Fruit fly (Drosophila melanogaster): Measurements from ENCODE around the gene RpS3A.

The RpS3A gene

DNA sequence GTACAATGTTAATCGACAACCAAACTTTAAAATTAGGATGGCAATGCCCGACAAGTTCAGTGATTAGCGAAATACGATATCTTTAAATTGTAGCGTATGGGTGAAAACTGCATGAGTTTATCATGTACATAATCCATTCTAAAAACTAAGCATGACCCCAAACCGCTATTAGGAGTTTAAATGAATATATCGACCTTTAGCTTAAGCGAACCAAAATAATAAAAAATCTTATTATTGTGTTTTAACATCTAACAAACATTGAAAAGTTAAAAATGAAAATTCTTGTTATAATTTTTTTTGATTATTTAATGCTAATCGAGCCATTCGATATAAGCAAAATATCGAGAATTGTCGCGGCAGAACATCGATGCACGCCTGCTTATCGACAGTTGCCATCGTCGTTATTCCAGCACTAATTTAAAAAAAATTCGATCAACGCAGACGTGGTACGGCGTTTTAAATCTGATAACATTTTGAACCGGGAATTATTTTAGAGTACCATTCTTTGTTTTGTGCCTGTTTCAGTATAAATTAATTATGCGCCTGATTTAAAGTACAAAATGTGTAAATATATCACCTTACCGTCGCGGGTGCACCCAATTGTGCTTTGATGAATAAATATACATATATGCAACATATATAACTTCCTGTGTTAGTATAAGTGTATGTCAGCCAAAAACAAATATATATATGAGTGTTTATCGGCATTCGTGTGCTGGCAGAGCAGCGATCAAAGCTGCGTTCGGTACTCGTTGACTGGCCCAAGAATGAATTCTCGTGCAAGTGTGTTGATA, 2.1 kb upstream of the RpS3A start, which contains the start of gene pan (continued):
- TF ChIP-seq CG4820 (GFP tag; optimal IDR thresholded peaks at IDR 0.05) (no peak), Ravus (GFP tag; IDR thresholded peaks at IDR 0.05) (no peak), Gsc (GFP tag; IDR thresholded peaks at IDR 0.05) (no peak), CG15601 (tag; optimal IDR thresholded peaks at IDR 0.05) (no peak), CG3847 (GFP tag; IDR thresholded peaks at IDR 0.05) (no peak), CG13287 (GFP tag; IDR thresholded peaks at IDR 0.05; ENCODE audit: partially characterized antibody) (peak; percentile 85), gsb (GFP tag; IDR thresholded peaks at IDR 0.05) (no peak), unc-4 (GFP tag; IDR thresholded peaks at IDR 0.05; ENCODE audit: partially characterized antibody) (peak; percentile 82), lmd (GFP tag; IDR thresholded peaks at IDR 0.05) (no peak), MESR4 (GFP tag; optimal IDR thresholded peaks at IDR 0.05) (peak; percentile 90), emc (GFP tag; optimal IDR thresholded peaks at IDR 0.05) (no peak), CG12071 (GFP tag; optimal IDR thresholded peaks at IDR 0.05) (no peak), Asciz (GFP tag; optimal IDR thresholded peaks at IDR 0.05) (no peak), CG2199 (GFP tag; IDR thresholded peaks at IDR 0.05) (0 out of 3 replicates have a peak, but pooled peaks have one; percentile 5), dmrt99B (tag; optimal IDR thresholded peaks at IDR 0.05) (no peak), CG11560 (tag; IDR thresholded peaks at IDR 0.05) (peak; percentile 98; the same call in 2 of the 3 replicates), dpn (GFP tag; optimal IDR thresholded peaks at IDR 0.05) (no peak), tx (GFP tag; optimal IDR thresholded peaks at IDR 0.05) (no peak), CG14441 (GFP tag; IDR thresholded peaks at IDR 0.05) (no peak), twi (tag; optimal IDR thresholded peaks at IDR 0.05) (no peak), nmo (GFP tag; optimal IDR thresholded peaks at IDR 0.05) (peak; percentile 18), peb (GFP tag; IDR thresholded peaks at IDR 0.05) (no peak), cg (GFP tag; optimal IDR thresholded peaks at IDR 0.05) (peak; percentile 89), slbo (GFP tag; IDR thresholded peaks at IDR 0.05) (no peak), tup (GFP tag; optimal IDR thresholded peaks at IDR 0.05) (no peak), CG12391 (tag; optimal IDR thresholded peaks at IDR 0.05) (peak; percentile 31), z (GFP tag; IDR thresholded peaks at IDR 0.05) (no peak), CG8388 (GFP tag; optimal IDR thresholded peaks at IDR 0.05) (no peak), CG12299 (tag; optimal IDR thresholded peaks at IDR 0.05) (peak; percentile 4), CG17612 (GFP tag; IDR thresholded peaks at IDR 0.05) (no peak), mirr (GFP tag; optimal IDR thresholded peaks at IDR 0.05) (no peak), Nf-YA (GFP tag; IDR thresholded peaks at IDR 0.05) (no peak), D19B (GFP tag; optimal IDR thresholded peaks at IDR 0.05) (no peak), Neu2 (GFP tag; optimal IDR thresholded peaks at IDR 0.05; ENCODE audit: borderline replicate concordance) (no peak), tin (GFP tag; optimal IDR thresholded peaks at IDR 0.05) (no peak), CG17385 (GFP tag; optimal IDR thresholded peaks at IDR 0.05) (no peak), CG7928 (GFP tag; optimal IDR thresholded peaks at IDR 0.05) (no peak), ems (GFP tag; optimal IDR thresholded peaks at IDR 0.05) (peak; percentile 39), knrl (GFP tag; IDR thresholded peaks at IDR 0.05; ENCODE audit: partially characterized antibody) (no peak; the same call in 2 of the 3 replicates), CG10654 (GFP tag; optimal IDR thresholded peaks at IDR 0.05) (no peak), Myb (GFP tag; optimal IDR thresholded peaks at IDR 0.05) (peak; percentile 30), Doc3 (GFP tag; IDR thresholded peaks at IDR 0.05; ENCODE audit: partially characterized antibody) (peak; percentile 82; the same call in 2 of the 3 replicates), CG8359 (GFP tag; optimal IDR thresholded peaks at IDR 0.05; ENCODE audit: borderline replicate concordance) (no peak), hth (optimal IDR thresholded peaks at IDR 0.05) (no peak), Hr39 (optimal IDR thresholded peaks at IDR 0.05) (no peak), CG18476 (GFP tag; optimal IDR thresholded peaks at IDR 0.05) (no peak), otp (GFP tag; IDR thresholded peaks at IDR 0.05) (no peak), Hr78 (GFP tag; optimal IDR thresholded peaks at IDR 0.05) (no peak), CG10462 (GFP tag; optimal IDR thresholded peaks at IDR 0.05) (no peak), fu2 (GFP tag; optimal IDR thresholded peaks at IDR 0.05) (no peak)

Measured in whole organism, embryonic.